Fruit fly (Drosophila melanogaster) whole organism: ENCODE data around the gene CG2698.

Experiments
- CG8478 ChIP-seq: fragments of >200 bp; optimal IDR thresholded peaks from 2 replicates; lab custom pipeline; 2018; ENCODE audit warnings: inconsistent platforms
- pan ChIP-seq: fragments of >200 bp; optimal IDR thresholded peaks from 2 replicates; lab custom pipeline; 2017
- usp ChIP-seq: fragments of >200 bp; optimal IDR thresholded peaks from 2 replicates; lab custom pipeline; 2017; ENCODE audit warnings: missing biosample characterization, missing genetic modification characterization, mixed read lengths

- TF ChIP-seq CG8478 (lab: Kevin White, UChicago) = no peak
- TF ChIP-seq pan (lab: Kevin White, UChicago) = no peak
- TF ChIP-seq usp (GFP tag; lab: Kevin White, UChicago) = no peak
Measured at dm6 chr3R:7993506-7993905, 7.9 kb upstream of the CG2698 start.
